Worm (Caenorhabditis elegans) whole organism, dauer: Measurements from ENCODE around the gene rps-5.
"Not testable (repeated sequence)": the region's sequence is repeated elsewhere in the genome, so short reads cannot be mapped to it uniquely, and the experiment has no call there.

Experiments used
- unc-62 ChIP-seq: sonication (generic microtip); optimal IDR thresholded peaks from 2 replicates; lab custom pipeline; 2017; ENCODE audit warnings: missing biosample characterization, missing genetic modification reagents, missing genetic modification characterization

The rps-5 gene

DNA sequence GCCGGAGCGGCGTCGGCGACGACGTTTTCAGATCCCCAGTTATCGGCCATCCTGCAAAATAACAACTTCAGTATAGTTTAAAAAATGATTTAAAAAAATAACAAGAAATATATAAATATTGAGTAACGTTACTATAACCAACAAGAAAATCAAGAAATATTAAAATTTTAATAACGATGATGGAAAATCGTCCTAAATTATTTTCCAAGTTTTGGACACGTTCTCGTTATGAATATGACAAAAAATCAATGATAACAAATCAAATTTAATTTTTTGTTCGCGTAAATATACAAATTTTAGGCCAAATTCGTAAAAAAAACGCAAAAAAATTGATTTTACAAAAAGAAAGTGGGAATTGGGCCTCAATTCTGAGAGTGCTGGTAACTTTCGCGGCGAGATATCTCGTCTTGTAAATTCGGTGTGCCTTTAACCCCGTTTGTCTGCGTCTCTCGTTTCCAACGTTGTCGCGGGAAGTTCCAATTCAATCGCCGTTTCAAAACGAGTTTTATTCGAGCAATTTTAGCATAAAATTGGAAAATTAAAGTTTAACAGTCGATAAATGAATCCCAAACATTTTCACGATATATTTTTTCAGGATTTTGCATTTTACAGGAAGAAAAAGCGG is at the start of gene rps-5:
TSS of gene rps-5 (minus strand) at position 51 of the 625 bp plus-strand sequence.
- no peak for TF ChIP-seq unc-62 (GFP tag; lab: Kevin White, UChicago)

DNA sequence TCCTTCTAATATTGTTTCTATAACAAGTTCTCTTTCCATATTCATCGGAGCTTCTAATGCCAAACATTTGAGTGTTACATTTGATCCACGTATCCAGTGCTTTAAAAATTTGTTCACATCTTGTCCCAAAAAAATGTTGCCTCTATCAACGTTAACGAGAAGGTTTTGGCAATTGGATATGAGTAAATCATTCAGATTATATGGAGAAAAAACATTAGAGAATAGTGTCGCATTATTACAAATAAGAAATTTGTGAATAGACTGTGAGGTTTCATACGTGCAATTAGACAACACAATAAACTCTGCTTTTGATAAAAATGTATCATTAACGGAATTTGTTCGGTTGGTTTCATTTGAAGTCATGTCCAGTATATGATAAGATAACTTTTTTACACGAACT is 49.0 kb upstream of the rps-5 start, which contains the start of gene mboa-4:
TSS of gene mboa-4 (minus strand) at position 101 of the 400 bp plus-strand sequence.
- no peak for TF ChIP-seq unc-62 (GFP tag; lab: Kevin White, UChicago)

DNA sequence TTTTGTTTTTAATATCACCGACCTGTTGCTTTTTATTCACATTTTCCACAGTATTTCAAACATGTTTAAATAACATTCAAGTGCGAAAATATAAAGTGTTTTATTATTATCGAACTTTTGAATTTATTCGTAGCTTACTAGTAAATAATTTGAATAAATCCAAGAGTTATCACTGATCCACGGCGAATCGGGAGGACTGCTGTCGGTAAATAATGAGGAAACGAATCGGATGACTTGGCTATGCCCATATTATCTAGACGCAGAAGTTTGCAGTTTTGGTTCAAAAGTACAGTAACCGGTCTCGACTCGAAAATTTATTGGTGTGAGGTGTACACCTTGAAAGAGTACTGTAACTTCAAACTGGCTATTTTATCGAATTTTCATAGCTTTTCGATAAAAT is 45.7 kb upstream of the rps-5 start:
- TF ChIP-seq unc-62 (GFP tag; lab: Kevin White, UChicago): no peak

DNA sequence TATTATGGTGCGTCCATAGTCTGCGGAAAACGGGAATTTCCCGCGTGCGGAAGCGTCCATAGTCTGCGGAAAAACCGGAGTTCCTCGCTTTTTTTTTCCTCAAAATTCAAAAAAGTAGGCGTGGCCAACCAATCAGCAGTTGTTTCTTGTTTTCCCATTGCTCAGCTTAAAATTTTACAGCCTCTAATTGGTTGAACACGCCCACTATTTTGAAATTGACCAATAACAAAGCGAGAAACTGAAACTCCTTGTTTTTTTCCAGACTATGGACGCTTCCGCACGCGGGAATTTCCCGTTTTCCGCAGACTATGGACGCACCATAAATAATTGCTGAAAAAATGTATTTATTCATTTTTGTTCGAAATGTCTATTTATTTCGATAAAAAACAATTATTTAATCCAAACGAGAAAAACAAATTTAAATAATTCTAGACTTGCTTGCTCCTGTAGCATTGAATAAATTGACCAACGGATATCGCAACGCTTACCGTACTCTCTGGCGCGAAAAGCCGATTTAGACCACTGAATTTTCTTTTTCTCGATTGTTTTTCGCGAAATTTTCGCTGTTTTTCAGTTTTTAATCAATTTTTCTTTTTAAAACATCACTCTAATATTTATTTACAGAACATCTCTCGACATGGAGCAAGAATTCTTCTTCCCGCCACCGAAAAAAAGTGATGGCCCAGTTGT is 43.7 kb upstream of the rps-5 start, which contains the start of gene C08F8.3:
TSS of gene C08F8.3 (plus strand) at position 620 of the 690 bp plus-strand sequence.
- not testable (repeated sequence) for TF ChIP-seq unc-62 (GFP tag; lab: Kevin White, UChicago)

DNA sequence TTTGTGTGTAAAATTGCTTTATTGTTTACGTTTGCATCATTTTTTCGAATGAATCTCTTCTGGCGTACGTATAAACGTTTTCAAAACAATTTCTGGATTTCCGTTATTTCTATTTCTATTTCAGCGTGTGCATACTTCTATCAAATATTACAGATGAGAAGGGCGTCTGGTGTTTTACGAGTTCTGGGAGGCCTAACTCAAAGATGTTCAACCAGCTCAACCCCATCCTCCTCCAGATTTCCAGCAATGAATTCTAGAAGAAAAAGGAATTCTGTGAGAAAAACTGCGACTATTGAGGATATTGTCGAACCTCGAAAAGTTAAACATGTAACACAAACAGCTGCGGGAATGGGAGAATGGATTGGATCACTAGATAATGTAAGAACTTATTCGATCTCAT is 40.0 kb upstream of the rps-5 start, which contains the start of gene C08F8.2:
TSS of gene C08F8.2 (plus strand) at position 154 of the 400 bp plus-strand sequence.
- TF ChIP-seq unc-62 (GFP tag; lab: Kevin White, UChicago): no peak

DNA sequence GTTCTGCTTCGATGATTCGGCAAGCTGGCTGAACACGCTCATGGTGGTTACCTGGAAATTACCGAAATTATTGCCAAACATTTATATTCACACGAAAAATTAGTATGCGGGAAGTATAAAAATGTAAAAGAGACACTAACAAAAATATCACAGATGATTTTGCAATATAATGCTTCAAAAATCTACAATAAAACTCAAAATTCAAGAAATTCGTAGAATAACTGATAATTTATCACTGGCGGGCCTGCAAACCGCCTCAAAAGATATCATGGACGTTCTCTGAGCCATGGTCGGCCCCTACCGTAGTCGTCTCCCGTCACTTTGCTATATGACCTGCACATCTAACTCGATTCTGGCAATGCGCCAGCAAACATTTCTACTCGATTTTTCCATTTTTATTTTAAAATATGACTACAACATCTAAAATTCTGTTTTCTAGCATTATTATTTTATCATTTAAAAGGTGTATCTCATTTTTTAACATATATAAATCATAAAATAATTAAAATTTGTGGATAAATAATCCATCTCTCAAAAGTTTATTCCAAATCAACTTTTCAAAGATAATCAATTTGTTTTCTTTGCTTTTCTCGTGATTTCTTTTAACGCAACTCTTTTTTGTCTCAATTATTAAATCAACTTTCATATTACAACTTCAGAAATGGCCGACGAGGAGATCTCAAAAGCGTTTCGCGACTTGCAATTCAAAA is 38.8 kb upstream of the rps-5 start, which contains the start of the genes F01G4.6 and pfd-1:
TSS of gene F01G4.6 (minus strand) at position 51 of the 710 bp plus-strand sequence.
TSS of gene pfd-1 (plus strand) at position 660 of the 710 bp plus-strand sequence.
- TF ChIP-seq unc-62 (GFP tag; lab: Kevin White, UChicago): peak; percentile 13

DNA sequence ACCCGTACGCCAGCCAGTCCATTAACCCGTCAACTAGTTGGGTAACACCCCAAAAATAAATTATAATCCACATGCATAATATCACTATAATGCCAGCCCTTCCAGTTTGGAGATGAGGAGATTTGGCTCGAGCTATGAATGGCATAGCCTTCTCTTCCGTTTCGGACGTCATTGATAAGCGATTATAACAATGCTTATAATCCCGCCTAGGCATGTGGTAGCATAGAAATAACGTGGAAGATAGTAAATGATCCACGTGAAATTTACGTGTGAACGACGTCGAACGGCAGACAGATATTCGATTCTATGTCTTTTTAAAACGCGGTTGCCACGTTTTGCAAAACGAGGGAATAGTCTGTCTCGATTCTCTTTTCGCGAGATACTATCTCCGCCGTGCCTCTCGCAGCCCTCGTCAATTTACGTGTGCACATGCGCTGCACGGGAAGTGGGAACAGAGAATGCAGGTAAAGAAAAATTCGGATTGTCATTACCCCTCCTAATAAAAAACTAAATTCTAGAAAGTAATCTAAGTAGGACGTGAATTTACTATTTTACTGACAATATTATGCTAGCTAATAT is 38.0 kb upstream of the rps-5 start:
- TF ChIP-seq unc-62 (GFP tag; lab: Kevin White, UChicago): no peak

DNA sequence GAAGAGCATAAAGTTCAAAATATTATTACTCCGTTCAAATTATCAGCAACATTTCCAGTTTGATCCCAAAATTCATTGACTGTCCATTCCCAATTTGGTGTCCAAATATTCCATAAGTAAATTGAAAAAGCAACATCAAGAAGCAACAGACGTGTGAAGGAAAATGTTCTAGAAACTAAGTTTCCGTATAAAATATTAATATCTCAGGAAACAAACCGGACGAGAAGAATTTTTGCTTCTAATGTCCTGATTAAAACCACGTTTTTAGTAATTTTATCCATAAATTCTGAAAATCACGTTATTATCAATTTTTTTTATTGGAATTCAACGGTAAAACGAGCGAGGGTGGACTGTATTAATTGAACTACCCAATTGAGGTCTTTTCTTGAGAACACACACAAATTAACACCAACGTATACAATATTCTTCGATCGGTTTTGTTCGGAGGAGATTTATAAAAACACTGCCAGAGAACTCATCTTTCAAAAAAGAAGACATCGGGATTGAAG is 36.2 kb upstream of the rps-5 start, which contains the start of gene pigq-1:
TSS of gene pigq-1 (minus strand) at position 286 of the 509 bp plus-strand sequence.
- no peak for TF ChIP-seq unc-62 (GFP tag; lab: Kevin White, UChicago)

DNA sequence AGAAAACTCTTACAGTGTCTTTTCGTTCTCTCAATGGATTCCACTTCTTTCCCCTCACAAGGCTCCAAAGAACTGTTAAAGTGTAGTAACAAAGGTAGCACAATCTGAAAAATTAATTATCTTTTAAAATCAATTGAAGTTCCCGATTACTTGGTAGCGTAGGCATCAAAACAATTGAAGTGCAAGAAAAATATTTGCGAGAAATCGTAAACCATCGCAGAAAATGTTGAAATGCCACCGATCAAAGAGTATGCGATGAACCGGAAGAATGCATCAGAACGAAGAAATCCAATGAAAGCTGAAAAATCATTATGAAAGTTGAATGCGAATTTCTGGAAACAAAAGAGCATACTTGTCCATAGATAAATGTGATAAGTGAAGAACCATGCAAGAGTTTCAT is 35.6 kb upstream of the rps-5 start:
- TF ChIP-seq unc-62 (GFP tag; lab: Kevin White, UChicago): no peak

DNA sequence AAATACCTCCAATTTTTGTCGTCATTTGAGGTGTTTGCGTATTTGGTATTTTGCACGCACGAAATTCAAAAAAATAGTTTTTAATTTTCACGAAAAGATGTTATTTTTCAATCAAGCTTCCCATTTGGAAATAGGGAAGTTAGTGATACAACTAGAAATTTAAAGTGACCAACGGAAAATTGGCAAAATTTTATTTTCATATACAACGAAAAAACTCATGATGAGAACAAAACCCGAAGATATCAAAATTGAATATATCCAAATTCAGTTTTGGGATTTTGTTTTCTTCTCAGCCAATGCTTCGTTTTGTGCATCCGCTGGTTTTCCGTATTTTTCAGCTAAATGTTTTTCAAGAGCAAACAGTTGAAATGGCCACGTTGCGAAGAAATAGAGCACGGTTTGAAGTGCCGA is 35.1 kb upstream of the rps-5 start:
- no peak for TF ChIP-seq unc-62 (GFP tag; lab: Kevin White, UChicago)

DNA sequence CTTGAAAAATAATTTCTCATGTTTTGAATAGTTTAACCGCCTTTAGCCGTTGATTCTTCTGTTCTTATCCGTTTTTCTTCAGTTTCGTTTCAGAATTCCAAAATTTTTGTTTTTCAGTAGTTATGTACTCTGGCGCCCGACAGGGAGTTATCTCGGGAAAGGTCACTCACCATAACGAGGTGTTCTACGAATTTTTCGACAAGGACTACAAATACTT is 32.3 kb upstream of the rps-5 start, which contains the start of gene F01G4.4:
TSS of gene F01G4.4 (plus strand) at position 118 of the 217 bp plus-strand sequence.
- TF ChIP-seq unc-62 (GFP tag; lab: Kevin White, UChicago): no peak

DNA sequence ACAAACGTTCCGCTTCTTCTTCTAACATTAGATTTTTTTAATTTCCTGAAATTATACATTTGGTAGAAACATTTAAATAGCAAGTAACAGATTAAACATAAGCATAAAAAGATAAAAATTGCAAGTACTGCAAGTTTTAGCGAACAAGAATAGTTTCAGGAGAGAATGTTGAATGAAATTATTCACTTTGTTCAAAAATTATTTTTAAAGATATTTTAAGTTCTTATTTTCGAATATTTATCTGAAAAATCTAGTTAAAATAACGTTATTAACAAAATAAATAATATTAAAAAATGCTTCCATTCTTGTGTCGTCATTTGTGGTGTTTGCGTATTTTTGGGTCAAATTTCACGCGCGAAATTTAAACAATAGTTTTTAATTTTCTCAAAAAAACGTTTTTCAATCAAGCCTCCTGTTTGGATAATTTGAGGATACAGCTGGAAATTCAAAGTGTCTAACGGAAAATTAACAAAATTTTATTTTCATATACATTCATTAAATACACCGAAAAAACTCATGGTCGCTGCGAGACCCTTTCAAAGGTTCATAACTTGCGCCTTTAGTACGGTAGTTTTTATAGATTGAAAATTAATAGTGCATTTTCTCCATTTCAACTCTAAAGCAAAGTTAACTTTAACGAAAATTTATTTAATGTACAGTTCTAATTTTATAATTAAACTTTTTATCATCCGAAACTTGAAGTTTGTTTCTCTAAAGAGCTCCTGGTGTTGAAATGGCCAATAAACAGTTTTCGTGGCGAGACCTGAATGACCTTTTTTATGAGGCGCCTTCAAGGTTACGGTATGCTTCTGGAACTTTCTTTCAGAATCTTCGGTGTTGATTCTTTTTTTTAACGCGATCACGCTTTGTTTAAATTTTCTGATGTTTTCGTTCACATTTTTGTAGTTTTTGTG is 31.7 kb upstream of the rps-5 start, which contains the start of gene skih-2:
TSS of gene skih-2 (minus strand) at position 51 of the 914 bp plus-strand sequence.
- TF ChIP-seq unc-62 (GFP tag; lab: Kevin White, UChicago): no peak

DNA sequence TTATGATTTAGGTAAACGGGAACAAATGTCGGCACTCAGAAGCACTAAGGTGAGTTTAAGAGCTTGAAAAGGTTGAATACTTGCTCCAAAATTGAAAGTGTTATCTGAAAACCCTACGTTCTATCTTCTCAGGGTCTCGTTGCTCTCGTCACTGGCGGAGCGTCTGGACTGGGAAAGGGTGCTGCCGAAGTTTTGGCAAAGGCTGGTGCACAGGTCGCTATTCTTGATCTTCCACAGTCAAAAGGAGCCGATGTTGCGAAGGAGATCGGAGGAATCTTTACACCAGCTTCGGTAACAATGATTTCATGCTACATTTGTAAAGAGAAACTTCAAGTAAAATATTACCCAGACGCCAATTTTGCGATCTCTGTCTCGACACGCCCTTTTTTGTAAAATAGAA is 20.4 kb upstream of the rps-5 start, which contains the start of gene ard-1:
TSS of gene ard-1 (plus strand) at position 12 of the 400 bp plus-strand sequence.
- TF ChIP-seq unc-62 (GFP tag; lab: Kevin White, UChicago): no peak

DNA sequence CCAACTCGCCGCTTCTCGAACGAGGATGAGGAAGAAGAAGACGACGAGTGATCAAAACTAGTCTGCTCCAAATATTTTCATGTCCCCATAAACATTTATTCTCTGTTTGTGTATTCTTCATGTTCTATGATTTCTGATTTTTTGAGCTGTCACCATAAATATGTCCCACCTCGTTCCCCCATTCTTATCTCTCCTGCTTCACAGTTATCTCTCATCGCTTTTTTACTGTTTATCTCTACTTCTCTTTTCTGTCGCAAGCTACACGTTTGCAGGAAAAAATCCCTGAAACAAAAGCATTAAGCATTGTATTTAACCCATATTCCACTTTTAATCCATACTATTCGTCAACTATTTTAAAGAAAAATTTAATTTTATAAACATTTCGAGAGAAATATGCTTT is 19.9 kb upstream of the rps-5 start:
- no peak for TF ChIP-seq unc-62 (GFP tag; lab: Kevin White, UChicago)
